Fruit fly (Drosophila melanogaster) whole organism, prepupa: Measurements from ENCODE around the gene CG16762.

Source experiments
- Blimp-1 ChIP-seq: fragments of 200-800 bp; sonication (Bioruptor generic); optimal IDR thresholded peaks from 3 replicates; lab custom pipeline; 2017; ENCODE audit warnings: missing biosample characterization, missing genetic modification characterization, mild to moderate bottlenecking, moderate library complexity, missing genetic modification reagents
- CG10669 ChIP-seq: fragments of 200-800 bp; sonication (Bioruptor generic); optimal IDR thresholded peaks from 3 replicates; lab custom pipeline; 2018; ENCODE audit warnings: missing biosample characterization, mild to moderate bottlenecking, missing genetic modification characterization, moderate library complexity
- CG11294 ChIP-seq: fragments of 200-800 bp; sonication (Bioruptor generic); IDR thresholded peaks from 2 replicates; pipeline ENCODE4 v1.3.6; 2022; ENCODE audit warnings: missing biosample characterization, missing genetic modification characterization
- CG11762 ChIP-seq: fragments of 200-800 bp; sonication (Bioruptor generic); optimal IDR thresholded peaks from 3 replicates; lab custom pipeline; 2016; ENCODE audit warnings: missing biosample characterization, missing genetic modification characterization; ENCODE audit not compliant: insufficient read depth
- CG11902 ChIP-seq: fragments of 200-800 bp; sonication (Bioruptor generic); optimal IDR thresholded peaks from 3 replicates; lab custom pipeline; 2016; ENCODE audit warnings: missing biosample characterization, missing genetic modification characterization
- CG15336 ChIP-seq: fragments of 200-800 bp; sonication (Bioruptor generic); IDR thresholded peaks from 2 replicates; pipeline ENCODE4 v1.3.6; 2022; ENCODE audit warnings: missing biosample characterization, missing genetic modification characterization
- CG1621 ChIP-seq: fragments of 200-800 bp; sonication (Bioruptor generic); optimal IDR thresholded peaks from 3 replicates; lab custom pipeline; 2018; ENCODE audit warnings: missing biosample characterization, mild to moderate bottlenecking, missing genetic modification characterization
- CG16779 ChIP-seq: fragments of 200-800 bp; sonication (Bioruptor generic); optimal IDR thresholded peaks from 3 replicates; lab custom pipeline; 2017; ENCODE audit warnings: missing biosample characterization, mild to moderate bottlenecking, missing genetic modification characterization
- CG3032 ChIP-seq: fragments of 200-800 bp; optimal IDR thresholded peaks from 2 replicates; lab custom pipeline; 2019; ENCODE audit warnings: missing biosample characterization, mild to moderate bottlenecking, missing genetic modification characterization, moderate library complexity
- CG31627 ChIP-seq: fragments of 200-800 bp; sonication (Bioruptor generic); optimal IDR thresholded peaks from 3 replicates; lab custom pipeline; 2016; ENCODE audit warnings: missing biosample characterization, missing genetic modification characterization
- CG32006 ChIP-seq: fragments of 200-800 bp; sonication (Bioruptor generic); optimal IDR thresholded peaks from 3 replicates; lab custom pipeline; 2017; ENCODE audit warnings: missing biosample characterization, mild to moderate bottlenecking, missing genetic modification characterization
- CG34406 ChIP-seq: fragments of 200-800 bp; sonication (Bioruptor generic); optimal IDR thresholded peaks from 3 replicates; lab custom pipeline; 2016; ENCODE audit warnings: missing biosample characterization, missing genetic modification characterization
- CG6163 ChIP-seq: fragments of 200-800 bp; sonication (Bioruptor generic); IDR thresholded peaks from 3 replicates; pipeline ENCODE4 v1.3.6; 2022; ENCODE audit warnings: missing biosample characterization, missing genetic modification characterization
- CG6276 ChIP-seq: fragments of 200-800 bp; sonication (Bioruptor generic); optimal IDR thresholded peaks from 2 replicates; lab custom pipeline; 2017; ENCODE audit warnings: missing biosample characterization, mild to moderate bottlenecking, missing genetic modification characterization
- CG6792 ChIP-seq: fragments of 200-800 bp; sonication (Bioruptor generic); optimal IDR thresholded peaks from 3 replicates; lab custom pipeline; 2016; ENCODE audit warnings: missing biosample characterization, missing genetic modification characterization
- CG6808 ChIP-seq: fragments of 200-800 bp; sonication (Bioruptor generic); optimal IDR thresholded peaks from 3 replicates; lab custom pipeline; 2017; ENCODE audit warnings: missing biosample characterization, missing genetic modification characterization, mild to moderate bottlenecking, moderate library complexity, missing genetic modification reagents
- CG6854 ChIP-seq: fragments of 200-800 bp; sonication (Bioruptor generic); optimal IDR thresholded peaks from 2 replicates; lab custom pipeline; 2017; ENCODE audit warnings: missing biosample characterization, mild to moderate bottlenecking, missing genetic modification characterization
- CG7368 ChIP-seq: fragments of 200-800 bp; sonication (Bioruptor generic); optimal IDR thresholded peaks from 3 replicates; lab custom pipeline; 2016; ENCODE audit warnings: missing biosample characterization, missing genetic modification characterization
- CG8119 ChIP-seq: fragments of 200-800 bp; sonication (Bioruptor generic); IDR thresholded peaks from 3 replicates; pipeline ENCODE4 v1.3.6; 2022; ENCODE audit warnings: missing biosample characterization, missing genetic modification characterization
- Eip78C ChIP-seq: fragments of 200-800 bp; sonication (Bioruptor generic); peaks from one replicate; lab custom pipeline; 2016; ENCODE audit warnings: missing biosample characterization, missing genetic modification characterization
- Eip93F ChIP-seq: fragments of 200-800 bp; sonication (Bioruptor generic); optimal IDR thresholded peaks from 2 replicates; lab custom pipeline; 2016; ENCODE audit warnings: missing biosample characterization, mild to moderate bottlenecking, missing genetic modification characterization
- Ets21C ChIP-seq: fragments of 200-800 bp; sonication (Bioruptor generic); optimal IDR thresholded peaks from 3 replicates; lab custom pipeline; 2016; ENCODE audit warnings: missing biosample characterization, missing genetic modification characterization
- Ets96B ChIP-seq: fragments of 200-800 bp; optimal IDR thresholded peaks from 2 replicates; lab custom pipeline; 2019; ENCODE audit warnings: missing biosample characterization, mild to moderate bottlenecking, missing genetic modification characterization, moderate library complexity
- Gug ChIP-seq: fragments of 200-800 bp; sonication (Bioruptor generic); IDR thresholded peaks from 2 replicates; pipeline ENCODE4 v1.3.6; 2022; ENCODE audit warnings: missing biosample characterization, missing genetic modification characterization
- Hr38 ChIP-seq: sonication (Bioruptor generic); optimal IDR thresholded peaks from 2 replicates; lab custom pipeline; 2016; ENCODE audit warnings: missing biosample characterization, missing genetic modification characterization
- Hr39 ChIP-seq: fragments of 200-800 bp; sonication (Bioruptor generic); optimal IDR thresholded peaks from 2 replicates; lab custom pipeline; 2016; ENCODE audit warnings: missing biosample characterization, missing genetic modification characterization
- Hr4 ChIP-seq: fragments of 200-800 bp; sonication (Bioruptor generic); optimal IDR thresholded peaks from 3 replicates; lab custom pipeline; 2016; ENCODE audit warnings: missing biosample characterization, missing genetic modification characterization
- Lpt ChIP-seq: fragments of 200-800 bp; sonication (Bioruptor generic); optimal IDR thresholded peaks from 3 replicates; lab custom pipeline; 2016; ENCODE audit warnings: missing biosample characterization, missing genetic modification characterization
- Met ChIP-seq: fragments of 200-800 bp; sonication (Bioruptor generic); optimal IDR thresholded peaks from 3 replicates; lab custom pipeline; 2016; ENCODE audit warnings: missing biosample characterization, missing genetic modification characterization
- Smox ChIP-seq: fragments of 200-800 bp; sonication (Bioruptor generic); optimal IDR thresholded peaks from 3 replicates; lab custom pipeline; 2016; ENCODE audit warnings: missing biosample characterization, missing genetic modification characterization
- Sox102F ChIP-seq: fragments of 200-800 bp; sonication (Bioruptor generic); optimal IDR thresholded peaks from 2 replicates; lab custom pipeline; 2016; ENCODE audit warnings: missing biosample characterization, mild to moderate bottlenecking, missing genetic modification characterization
- Sox14 ChIP-seq: fragments of 200-800 bp; sonication (Bioruptor generic); optimal IDR thresholded peaks from 3 replicates; lab custom pipeline; 2016; ENCODE audit warnings: missing biosample characterization, missing genetic modification characterization
- Sox15 ChIP-seq: fragments of 200-800 bp; sonication (Bioruptor generic); optimal IDR thresholded peaks from 3 replicates; lab custom pipeline; 2016; ENCODE audit warnings: missing biosample characterization, missing genetic modification characterization
- achi ChIP-seq: fragments of 200-800 bp; sonication (Bioruptor generic); optimal IDR thresholded peaks from 3 replicates; lab custom pipeline; 2016; ENCODE audit warnings: missing biosample characterization, missing genetic modification characterization
- eg ChIP-seq: fragments of 200-800 bp; sonication (Bioruptor generic); IDR thresholded peaks from 3 replicates; pipeline ENCODE4 v1.3.6; 2022; ENCODE audit warnings: missing biosample characterization, missing genetic modification characterization
- esn ChIP-seq: fragments of 200-800 bp; sonication (Bioruptor generic); optimal IDR thresholded peaks from 2 replicates; lab custom pipeline; 2016; ENCODE audit warnings: missing biosample characterization, mild to moderate bottlenecking, missing genetic modification characterization, moderate library complexity
- fd59A ChIP-seq: fragments of 200-800 bp; sonication (Bioruptor generic); optimal IDR thresholded peaks from 2 replicates; lab custom pipeline; 2017; ENCODE audit warnings: missing biosample characterization, mild to moderate bottlenecking, missing genetic modification characterization, missing genetic modification reagents
- fkh ChIP-seq: fragments of 200-800 bp; sonication (Bioruptor generic); optimal IDR thresholded peaks from 3 replicates; lab custom pipeline; 2017; ENCODE audit warnings: missing biosample characterization, mild to moderate bottlenecking, missing genetic modification characterization, moderate library complexity
- lz ChIP-seq: fragments of 200-800 bp; sonication (Bioruptor generic); optimal IDR thresholded peaks from 3 replicates; lab custom pipeline; 2016; ENCODE audit warnings: missing biosample characterization, missing genetic modification characterization
- pdm3 ChIP-seq: fragments of 200-800 bp; sonication (Bioruptor generic); optimal IDR thresholded peaks from 3 replicates; lab custom pipeline; 2016; ENCODE audit warnings: missing biosample characterization, missing genetic modification characterization
- salr ChIP-seq, 2 experiments: fragments of 200-800 bp; sonication (Bioruptor generic); optimal IDR thresholded peaks; 3 replicates each; lab custom pipeline; 2016 to 2018; ENCODE audit warnings: missing biosample characterization in 2 of 2, missing genetic modification characterization in 2 of 2, mild to moderate bottlenecking in 1 of 2
- spab ChIP-seq: fragments of 200-800 bp; sonication (Bioruptor generic); optimal IDR thresholded peaks from 2 replicates; lab custom pipeline; 2017; ENCODE audit warnings: missing biosample characterization, mild to moderate bottlenecking, missing genetic modification characterization, missing genetic modification reagents
- ss ChIP-seq, 2 experiments: fragments of 200-800 bp; sonication (Bioruptor generic); optimal IDR thresholded peaks; 2 replicates in 1 of 2; 3 replicates in 1 of 2; lab custom pipeline; 2017 to 2018; ENCODE audit warnings: mild to moderate bottlenecking in 2 of 2, missing biosample characterization in 2 of 2, missing genetic modification characterization in 2 of 2, moderate library complexity in 1 of 2
- svp ChIP-seq: fragments of 200-800 bp; sonication (Bioruptor generic); peaks from one replicate; lab custom pipeline; 2016; ENCODE audit warnings: missing biosample characterization, missing genetic modification characterization
- topi ChIP-seq: fragments of 200-800 bp; sonication (Bioruptor generic); optimal IDR thresholded peaks from 3 replicates; lab custom pipeline; 2016; ENCODE audit warnings: missing biosample characterization, missing genetic modification characterization
- vri ChIP-seq: fragments of 200-800 bp; sonication (Bioruptor generic); optimal IDR thresholded peaks from 3 replicates; lab custom pipeline; 2016; ENCODE audit warnings: missing biosample characterization, mild to moderate bottlenecking, missing genetic modification characterization

CG16762 gene

dm6 chr3L:2467424-2467838 lies 8.0 kb downstream of the CG16762 start (continued):
- TF ChIP-seq CG6163 = peak; percentile 83
- TF ChIP-seq topi = peak; percentile 95
- peak; percentile 69 for TF ChIP-seq CG11294 (GFP tag; lab: Robert Waterston, UW)
- TF ChIP-seq Hr39 (GFP tag; lab: Kevin White, UChicago) = peak; percentile 92
- TF ChIP-seq CG31627 (GFP tag; lab: Kevin White, UChicago) = peak; percentile 91
- TF ChIP-seq salr (GFP tag; optimal IDR thresholded peaks at IDR 0.05; lab: Kevin White, UChicago) = peak; percentile 26 to 66
- peak; percentile 81 for TF ChIP-seq CG10669 (GFP tag; lab: Kevin White, UChicago)
- TF ChIP-seq Sox15 = peak; percentile 74
- TF ChIP-seq Met (GFP tag; lab: Kevin White, UChicago) = peak; percentile 93
- peak; percentile 94 for TF ChIP-seq esn
- TF ChIP-seq CG16779 (tag; lab: Kevin White, UChicago) = peak; percentile 47
- TF ChIP-seq pdm3 (GFP tag; lab: Kevin White, UChicago) = peak; percentile 83
- peak; percentile 62 for TF ChIP-seq Blimp-1 (GFP tag; lab: Kevin White, UChicago)
- TF ChIP-seq ss (GFP tag; optimal IDR thresholded peaks at IDR 0.05; lab: Kevin White, UChicago) = peak; percentile 73 to 83
- TF ChIP-seq vri (GFP tag; lab: Kevin White, UChicago) = peak; percentile 85
- peak; percentile 90 for TF ChIP-seq Smox
- peak; percentile 78 for TF ChIP-seq Ets21C (GFP tag; lab: Kevin White, UChicago)
- peak; percentile 78 for TF ChIP-seq CG8119 (GFP tag; lab: Robert Waterston, UW)
- peak; percentile 78 for TF ChIP-seq CG6792 (GFP tag; lab: Kevin White, UChicago)
- TF ChIP-seq CG7368 (GFP tag; lab: Kevin White, UChicago) = peak; percentile 74
- TF ChIP-seq svp (GFP tag; lab: Kevin White, UChicago) = peak; percentile 97
- peak; percentile 86 for TF ChIP-seq lz (GFP tag; lab: Kevin White, UChicago)
- peak; percentile 63 for TF ChIP-seq fd59A (GFP tag; lab: Kevin White, UChicago)
- peak; percentile 81 for TF ChIP-seq Hr4
- TF ChIP-seq Eip93F (GFP tag; lab: Kevin White, UChicago) = peak; percentile 3
- peak; percentile 85 for TF ChIP-seq achi (GFP tag; lab: Kevin White, UChicago)
- no peak for TF ChIP-seq fkh (GFP tag; lab: Kevin White, UChicago)
- peak; percentile 84 for TF ChIP-seq Sox14
- TF ChIP-seq CG15336 (GFP tag; lab: Robert Waterston, UW) = peak; percentile 80
- peak; percentile 48 for TF ChIP-seq Gug (GFP tag; lab: Robert Waterston, UW)
- peak; percentile 77 for TF ChIP-seq spab (GFP tag; lab: Kevin White, UChicago)
- TF ChIP-seq Ets96B (tag; lab: Kevin White, UChicago) = peak; percentile 83
- TF ChIP-seq Eip78C (GFP tag; lab: Kevin White, UChicago) = peak; percentile 97
- peak; percentile 70 for TF ChIP-seq Lpt

- TF ChIP-seq ss (GFP tag; optimal IDR thresholded peaks at IDR 0.05; lab: Kevin White, UChicago) = no peak
- TF ChIP-seq CG11902 (GFP tag; lab: Kevin White, UChicago) = no peak
- TF ChIP-seq CG11762 (GFP tag; lab: Kevin White, UChicago) = no peak
- TF ChIP-seq svp (GFP tag; lab: Kevin White, UChicago) = no peak
- peak; percentile 82 for TF ChIP-seq CG1621 (tag; lab: Kevin White, UChicago)
- no peak for TF ChIP-seq CG32006 (GFP tag; lab: Kevin White, UChicago)
- peak; percentile 100 for TF ChIP-seq CG6276 (GFP tag; lab: Kevin White, UChicago)
- no peak for TF ChIP-seq Sox14
- peak; percentile 30 for TF ChIP-seq Smox
- no peak for TF ChIP-seq CG6792 (GFP tag; lab: Kevin White, UChicago)
- no peak for TF ChIP-seq Hr38 (GFP tag; lab: Kevin White, UChicago)
- no peak; the same call in 1 of the 2 replicates for TF ChIP-seq CG15336 (GFP tag; lab: Robert Waterston, UW)
- peak; percentile 37; the same call in 1 of the 3 replicates for TF ChIP-seq CG8119 (GFP tag; lab: Robert Waterston, UW)
- peak; percentile 71 for TF ChIP-seq Eip78C (GFP tag; lab: Kevin White, UChicago)
- no peak for TF ChIP-seq CG34406 (GFP tag; lab: Kevin White, UChicago)
- TF ChIP-seq fkh (GFP tag; lab: Kevin White, UChicago) = peak; percentile 83
- no peak for TF ChIP-seq lz (GFP tag; lab: Kevin White, UChicago)
- peak; percentile 59 for TF ChIP-seq esn
- TF ChIP-seq Sox102F (GFP tag; lab: Kevin White, UChicago) = peak; percentile 14
- peak; percentile 19 for TF ChIP-seq Met (GFP tag; lab: Kevin White, UChicago)
- no peak for TF ChIP-seq Eip93F (GFP tag; lab: Kevin White, UChicago)
- no peak for TF ChIP-seq CG11294 (GFP tag; lab: Robert Waterston, UW)
- TF ChIP-seq salr (GFP tag; optimal IDR thresholded peaks at IDR 0.05; lab: Kevin White, UChicago) = no peak
- TF ChIP-seq CG16779 (tag; lab: Kevin White, UChicago) = peak; percentile 3
- peak; percentile 41 for TF ChIP-seq CG6854
- TF ChIP-seq CG3032 (tag; lab: Kevin White, UChicago) = no peak
- no peak for TF ChIP-seq fd59A (GFP tag; lab: Kevin White, UChicago)
- peak; percentile 56 for TF ChIP-seq CG6163
- TF ChIP-seq Gug (GFP tag; lab: Robert Waterston, UW) = no peak
- peak; percentile 38; the same call in 1 of the 3 replicates for TF ChIP-seq eg (GFP tag; lab: Robert Waterston, UW)
- no peak for TF ChIP-seq CG6808 (GFP tag; lab: Kevin White, UChicago)
- no peak for TF ChIP-seq Ets21C (GFP tag; lab: Kevin White, UChicago)
- TF ChIP-seq CG7368 (GFP tag; lab: Kevin White, UChicago) = peak; percentile 23
Observed at dm6 chr3L:2466411-2467015, 8.9 kb downstream of the CG16762 start.
